Worm (Caenorhabditis elegans): Measurements from ENCODE around the gene ZK856.6.

ZK856.6 gene

DNA sequence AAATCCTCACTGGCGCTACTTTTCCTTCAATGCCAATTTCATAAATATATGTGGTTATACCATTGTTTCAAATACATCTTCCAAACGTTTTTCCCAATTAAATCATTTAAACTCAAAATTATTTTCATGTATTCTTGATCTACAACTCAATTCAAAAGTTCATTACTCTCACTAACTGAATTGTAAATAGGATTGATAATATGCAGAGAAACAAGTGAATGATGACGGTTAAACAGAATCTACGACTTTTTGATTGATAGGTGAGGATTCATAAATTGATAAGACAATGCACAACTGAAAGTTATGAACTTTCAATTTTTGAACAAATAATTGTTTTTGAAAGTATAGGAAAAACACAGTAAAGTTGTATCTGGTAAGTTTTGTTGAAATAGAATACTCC lies 7.2 kb upstream of the ZK856.6 start:
- TF ChIP-seq unc-39 (tag; optimal IDR thresholded peaks at IDR 0.05): no peak
- peak; percentile 35 for TF ChIP-seq fos-1 (tag; optimal IDR thresholded peaks at IDR 0.05)

DNA sequence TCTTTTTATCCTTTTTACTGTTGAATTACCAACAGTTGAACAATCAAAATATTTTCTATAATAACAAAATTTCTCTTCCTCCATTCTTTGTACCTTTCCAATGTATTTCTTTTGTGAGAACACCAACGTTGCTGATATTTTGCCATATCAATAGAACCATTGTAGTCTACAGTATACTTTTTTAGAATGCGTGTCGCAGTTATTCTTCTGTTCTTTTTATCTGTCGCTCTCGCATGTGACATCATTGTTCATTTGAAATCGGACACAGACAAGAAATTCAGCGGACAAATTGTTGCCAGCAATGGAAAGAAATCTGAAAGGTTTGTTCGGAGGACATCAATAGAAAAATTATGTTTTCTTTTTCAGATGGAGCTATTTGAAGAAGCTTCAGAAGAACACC lies 3.4 kb downstream of the ZK856.6 start, which contains the start of gene ZK856.7:
TSS of gene ZK856.7 (plus strand) at position 186 of the 400 bp plus-strand sequence.
- TF ChIP-seq mab-5 (tag; optimal IDR thresholded peaks at IDR 0.05) (no peak), nhr-237 (tag; optimal IDR thresholded peaks at IDR 0.05) (no peak), sma-3 (GFP tag; optimal IDR thresholded peaks at IDR 0.05) (no peak), crh-2 (tag; optimal IDR thresholded peaks at IDR 0.05) (peak; percentile 37), nhr-25 (tag; optimal IDR thresholded peaks at IDR 0.05) (peak; percentile 25), nhr-12 (tag; optimal IDR thresholded peaks at IDR 0.05) (no peak), lsy-2 (tag; optimal IDR thresholded peaks at IDR 0.05) (peak in 1 of 2 experiments; percentile 11), snpc-4 (tag; optimal IDR thresholded peaks at IDR 0.05) (no peak), nhr-21 (tag; optimal IDR thresholded peaks at IDR 0.05) (no peak), ama-1 (optimal IDR thresholded peaks at IDR 0.05) (no peak), lin-39 (tag; optimal IDR thresholded peaks at IDR 0.05) (no peak)

DNA sequence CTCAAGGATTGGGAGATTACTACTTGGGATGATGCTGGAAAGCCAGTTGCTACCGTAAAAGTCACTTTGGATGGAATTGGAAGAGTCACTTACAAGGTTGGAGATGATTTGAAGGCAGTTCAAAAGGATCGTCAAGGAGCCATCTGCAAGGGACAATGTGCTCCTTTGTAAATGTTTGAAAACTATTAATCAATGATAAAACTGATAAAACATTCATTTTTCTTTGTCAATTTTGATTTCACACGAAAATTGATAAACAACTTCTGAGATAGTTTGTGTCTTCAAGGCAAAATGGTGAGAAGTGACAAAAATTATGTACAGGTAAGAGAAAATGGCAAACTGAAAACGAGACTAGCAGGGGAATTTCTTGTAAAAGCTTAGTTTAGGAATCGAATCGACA lies 3.9 kb downstream of the ZK856.6 start:
- no peak for TF ChIP-seq elt-1 (tag; optimal IDR thresholded peaks at IDR 0.05)

DNA sequence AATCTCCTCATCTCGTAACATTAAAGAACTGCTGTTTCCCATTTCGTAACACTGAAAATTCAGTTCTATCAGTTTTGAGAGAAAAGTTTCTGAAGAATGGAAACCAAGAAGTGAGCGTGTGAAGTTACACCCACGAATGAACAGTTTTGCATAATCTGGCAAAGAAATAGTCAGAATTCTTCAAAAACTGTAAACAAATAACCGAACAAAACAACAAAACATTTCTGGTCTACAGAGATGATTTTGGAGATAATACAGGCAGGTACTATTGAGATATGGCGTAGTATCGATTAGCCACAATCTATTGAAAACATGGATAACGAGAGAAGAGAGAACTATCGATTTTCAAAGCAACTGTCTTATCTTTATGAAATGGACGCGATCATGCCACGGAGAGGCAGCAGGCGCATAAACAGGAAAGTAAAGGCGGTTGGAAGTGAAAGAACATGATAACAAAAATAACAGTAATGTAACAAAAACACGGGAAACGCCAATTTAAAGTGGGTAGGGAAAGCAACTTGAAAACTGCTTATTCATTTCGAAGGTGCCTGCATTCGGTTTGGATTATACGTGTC lies 5.0 kb downstream of the ZK856.6 start, which contains the start of gene chpf-1:
TSS of gene chpf-1 (minus strand) at position 51 of the 575 bp plus-strand sequence.
- peak in 1 of 2 experiments; percentile 0 for TF ChIP-seq lsy-2 (tag; optimal IDR thresholded peaks at IDR 0.05)
- TF ChIP-seq zag-1 (tag; optimal IDR thresholded peaks at IDR 0.05): no peak
- peak; percentile 2 for TF ChIP-seq sma-9 (GFP tag; optimal IDR thresholded peaks at IDR 0.05)
- no peak for TF ChIP-seq sma-9 (tag; optimal IDR thresholded peaks at IDR 0.05)
- peak; percentile 70 for TF ChIP-seq fos-1 (tag; optimal IDR thresholded peaks at IDR 0.05)
- TF ChIP-seq crh-2 (tag; optimal IDR thresholded peaks at IDR 0.05): peak; percentile 76
- peak; percentile 17 for TF ChIP-seq ama-1 (optimal IDR thresholded peaks at IDR 0.05)
- peak; percentile 14 for TF ChIP-seq nhr-129 (tag; optimal IDR thresholded peaks at IDR 0.05)
- TF ChIP-seq C34F6.9 (tag; optimal IDR thresholded peaks at IDR 0.05): no peak
- TF ChIP-seq blmp-1 (tag; optimal IDR thresholded peaks at IDR 0.05; ENCODE audit: insufficient read depth): peak; percentile 59

DNA sequence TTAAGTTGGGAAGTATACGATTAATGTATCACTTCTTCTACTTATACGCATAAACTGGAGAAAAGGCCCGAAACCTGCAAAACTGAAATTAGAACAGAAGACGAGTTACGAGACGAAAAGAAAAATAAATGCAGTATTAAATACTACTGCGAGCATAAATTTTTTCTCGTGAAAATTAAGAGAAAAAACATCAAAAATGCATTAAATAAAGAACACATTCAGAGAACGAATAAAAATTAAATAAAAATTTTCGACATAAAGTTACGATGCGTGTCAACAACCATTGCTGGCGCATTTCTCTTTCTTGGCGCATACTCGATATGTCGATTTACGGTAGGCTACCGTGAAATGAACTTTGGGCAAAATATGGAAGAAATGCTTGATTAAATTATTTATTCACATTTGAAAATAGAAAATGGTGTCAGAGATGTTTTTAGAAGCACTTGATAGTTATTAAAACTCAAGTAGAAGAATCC lies 6.4 kb downstream of the ZK856.6 start, which contains the start of the genes ZK856.19 and ZK856.11:
TSS of gene ZK856.19 (minus strand) at position 51 of the 476 bp plus-strand sequence.
TSS of gene ZK856.11 (minus strand) at position 76 of the 476 bp plus-strand sequence.
- TF ChIP-seq sem-4 (tag; optimal IDR thresholded peaks at IDR 0.05) (peak; percentile 21), lin-39 (tag; optimal IDR thresholded peaks at IDR 0.05) (no peak), unc-55 (GFP tag; optimal IDR thresholded peaks at IDR 0.05) (peak; percentile 72), ama-1 (optimal IDR thresholded peaks at IDR 0.05) (peak; percentile 25), lin-13 (GFP tag; optimal IDR thresholded peaks at IDR 0.05) (peak; percentile 51), nhr-129 (tag; optimal IDR thresholded peaks at IDR 0.05) (peak; percentile 43), F13H6.1 (tag; optimal IDR thresholded peaks at IDR 0.05) (no peak), sma-9 (GFP tag; optimal IDR thresholded peaks at IDR 0.05) (peak; percentile 41), sma-9 (tag; optimal IDR thresholded peaks at IDR 0.05) (no peak), R02D3.7 (tag; optimal IDR thresholded peaks at IDR 0.05) (peak; percentile 52), nhr-25 (tag; optimal IDR thresholded peaks at IDR 0.05) (peak; percentile 66), mbf-1 (tag; optimal IDR thresholded peaks at IDR 0.05) (no peak), skn-1 (tag; optimal IDR thresholded peaks at IDR 0.05) (no peak), nhr-10 (tag; optimal IDR thresholded peaks at IDR 0.05) (no peak), elt-1 (tag; optimal IDR thresholded peaks at IDR 0.05) (no peak), nhr-237 (tag; optimal IDR thresholded peaks at IDR 0.05) (no peak), aly-2 (tag; optimal IDR thresholded peaks at IDR 0.05) (no peak), C34F6.9 (tag; optimal IDR thresholded peaks at IDR 0.05) (peak; percentile 86), ztf-1 (GFP tag; conservative IDR thresholded peaks at IDR 0.05) (no peak), nhr-23 (tag; optimal IDR thresholded peaks at IDR 0.05) (no peak), nhr-21 (tag; optimal IDR thresholded peaks at IDR 0.05) (peak; percentile 41), nhr-12 (tag; optimal IDR thresholded peaks at IDR 0.05) (no peak), sma-3 (GFP tag; optimal IDR thresholded peaks at IDR 0.05) (peak; percentile 62), gmeb-1 (tag; optimal IDR thresholded peaks at IDR 0.05) (peak; percentile 80), peb-1 (tag; optimal IDR thresholded peaks at IDR 0.05) (no peak), Y55F3AM.14 (GFP tag; optimal IDR thresholded peaks at IDR 0.05) (no peak), crh-2 (tag; optimal IDR thresholded peaks at IDR 0.05) (peak; percentile 76), mab-5 (tag; optimal IDR thresholded peaks at IDR 0.05) (peak; percentile 37), ztf-4 (tag; optimal IDR thresholded peaks at IDR 0.05) (no peak), ceh-16 (tag; optimal IDR thresholded peaks at IDR 0.05) (no peak), ceh-82 (tag; optimal IDR thresholded peaks at IDR 0.05) (no peak), lsy-2 (tag; optimal IDR thresholded peaks at IDR 0.05) (peak; percentile 67 to 89), dmd-4 (tag; optimal IDR thresholded peaks at IDR 0.05) (no peak), nhr-11 (tag; optimal IDR thresholded peaks at IDR 0.05) (no peak)

Measured in whole organism, L2 larva.